Fruit fly (Drosophila melanogaster): ENCODE measurements around the gene Bre1.
A peak's percentile ranks its signal among the peaks of the same experiment; 100 is the strongest.

Gene Bre1

dm6 chr3L:5820039-5820438 is 26.0 kb upstream of the Bre1 start (continued):
- peak; percentile 33; the same call in 1 of the 3 replicates for TF ChIP-seq dysf (GFP tag; IDR thresholded peaks at IDR 0.05)
- TF ChIP-seq CG11504 (tag; optimal IDR thresholded peaks at IDR 0.05), result peak; percentile 18
- TF ChIP-seq CG12659 (GFP tag; optimal IDR thresholded peaks at IDR 0.05), result peak; percentile 3
- no peak for TF ChIP-seq crc (GFP tag; optimal IDR thresholded peaks at IDR 0.05)
- TF ChIP-seq CG11696 (GFP tag; IDR thresholded peaks at IDR 0.05), result 0 out of 2 replicates have a peak, but pooled peaks have one; percentile 23
- peak; percentile 82 for TF ChIP-seq sens (GFP tag)
- no peak for TF ChIP-seq Abd-B (GFP tag; optimal IDR thresholded peaks at IDR 0.05)
- TF ChIP-seq CG14014 (GFP tag; IDR thresholded peaks at IDR 0.05), result 0 out of 2 replicates have a peak, but pooled peaks have one; percentile 5
- TF ChIP-seq sna (GFP tag; IDR thresholded peaks at IDR 0.05; ENCODE audit: partially characterized antibody), result no peak
- TF ChIP-seq H15 (GFP tag; IDR thresholded peaks at IDR 0.05), result no peak
- TF ChIP-seq CG11085 (GFP tag; IDR thresholded peaks at IDR 0.05), result no peak
- peak; percentile 83 for TF ChIP-seq Med (GFP tag)

- no peak for TF ChIP-seq CG2889 (GFP tag; IDR thresholded peaks at IDR 0.05)
- no peak for TF ChIP-seq kah (GFP tag; optimal IDR thresholded peaks at IDR 0.05)
- TF ChIP-seq NFAT (GFP tag; IDR thresholded peaks at IDR 0.05), result no peak
- peak; percentile 47 for TF ChIP-seq al (GFP tag; IDR thresholded peaks at IDR 0.05)
- TF ChIP-seq CG7372 (GFP tag; IDR thresholded peaks at IDR 0.05), result peak; percentile 37; the same call in 1 of the 2 replicates
- TF ChIP-seq dmrt11E (tag; optimal IDR thresholded peaks at IDR 0.05), result peak; percentile 10
- no peak for TF ChIP-seq CG1792 (GFP tag; optimal IDR thresholded peaks at IDR 0.05)
- TF ChIP-seq CG12299 (tag; optimal IDR thresholded peaks at IDR 0.05), result no peak
- TF ChIP-seq CG31224 (GFP tag; IDR thresholded peaks at IDR 0.05), result peak; percentile 48; the same call in 1 of the 2 replicates
- TF ChIP-seq tup (GFP tag; optimal IDR thresholded peaks at IDR 0.05), result no peak
- no peak for TF ChIP-seq trh (GFP tag; optimal IDR thresholded peaks at IDR 0.05)
- TF ChIP-seq CG31365 (tag; optimal IDR thresholded peaks at IDR 0.05), result no peak
- TF ChIP-seq Meics (GFP tag; optimal IDR thresholded peaks at IDR 0.05), result peak; percentile 16
- TF ChIP-seq CG1603 (tag; optimal IDR thresholded peaks at IDR 0.05), result peak; percentile 24
- peak; percentile 3 for TF ChIP-seq CG17385 (GFP tag; optimal IDR thresholded peaks at IDR 0.05)
- no peak for TF ChIP-seq sc (optimal IDR thresholded peaks at IDR 0.05)
- TF ChIP-seq sc (GFP tag; optimal IDR thresholded peaks at IDR 0.05), result no peak
- no peak for TF ChIP-seq Adf1 (GFP tag; IDR thresholded peaks at IDR 0.05)
- peak; percentile 57 for TF ChIP-seq mam (GFP tag; optimal IDR thresholded peaks at IDR 0.05)
- TF ChIP-seq CG3281 (GFP tag; optimal IDR thresholded peaks at IDR 0.05), result peak; percentile 21
- TF ChIP-seq CG11695 (GFP tag; IDR thresholded peaks at IDR 0.05), result no peak
- TF ChIP-seq Dp (GFP tag; optimal IDR thresholded peaks at IDR 0.05), result no peak
- TF ChIP-seq ERR (GFP tag; optimal IDR thresholded peaks at IDR 0.05), result no peak
- 0 out of 2 replicates have a peak, but pooled peaks have one; percentile 14 for TF ChIP-seq CG4730 (GFP tag; IDR thresholded peaks at IDR 0.05)
- TF ChIP-seq BtbVII (GFP tag; optimal IDR thresholded peaks at IDR 0.05), result no peak
- no peak for TF ChIP-seq sqz (GFP tag; optimal IDR thresholded peaks at IDR 0.05)
- TF ChIP-seq Xbp1 (GFP tag; optimal IDR thresholded peaks at IDR 0.05), result peak; percentile 32
- no peak for TF ChIP-seq en (GFP tag; optimal IDR thresholded peaks at IDR 0.05)
- no peak for TF ChIP-seq pb (GFP tag; optimal IDR thresholded peaks at IDR 0.05)
- TF ChIP-seq B-H1 (GFP tag; IDR thresholded peaks at IDR 0.05), result no peak
- TF ChIP-seq CG11085 (GFP tag; IDR thresholded peaks at IDR 0.05), result 0 out of 2 replicates have a peak, but pooled peaks have one; percentile 27
- 0 out of 2 replicates have a peak, but pooled peaks have one; percentile 41 for TF ChIP-seq seq (GFP tag; IDR thresholded peaks at IDR 0.05)
- TF ChIP-seq disco-r (GFP tag; optimal IDR thresholded peaks at IDR 0.05), result no peak
- no peak for TF ChIP-seq wor (GFP tag; IDR thresholded peaks at IDR 0.05)
- peak; percentile 67 for TF ChIP-seq lmd (GFP tag; IDR thresholded peaks at IDR 0.05)
- TF ChIP-seq ssp (GFP tag; IDR thresholded peaks at IDR 0.05), result no peak
- TF ChIP-seq ranshi (GFP tag; IDR thresholded peaks at IDR 0.05), result peak; percentile 14; the same call in 1 of the 2 replicates
- no peak for TF ChIP-seq CG10321 (GFP tag; IDR thresholded peaks at IDR 0.05)
- no peak for TF ChIP-seq gt (GFP tag; IDR thresholded peaks at IDR 0.05)
- TF ChIP-seq CG9437 (GFP tag; optimal IDR thresholded peaks at IDR 0.05), result no peak
- no peak for TF ChIP-seq Dref (GFP tag; IDR thresholded peaks at IDR 0.05)
Observed at dm6 chr3L:5819310-5819709, 25.3 kb upstream of the Bre1 start.

Data from whole organism, embryonic.